Fruit fly (Drosophila melanogaster) Kc167 (cell line): ENCODE measurements around the gene CG7519.

ENCODE experiments used
- Myc ChIP-seq: fragments of >200 bp; optimal IDR thresholded peaks from 2 replicates; lab custom pipeline; 2017; ENCODE audit warnings: missing external identifiers
- h ChIP-seq: fragments of >200 bp; optimal IDR thresholded peaks from 3 replicates; lab custom pipeline; 2018; ENCODE audit warnings: missing external identifiers
- insv ChIP-seq: fragments of >200 bp; optimal IDR thresholded peaks from 3 replicates; lab custom pipeline; 2018; ENCODE audit warnings: missing external identifiers
- ttk ChIP-seq: sonication (Bioruptor generic); optimal IDR thresholded peaks from 2 replicates; lab custom pipeline; 2017; ENCODE audit warnings: missing external identifiers

- TF ChIP-seq insv (lab: Kevin White, UChicago) (no peak), Myc (no peak), ttk (lab: Kevin White, UChicago) (no peak), h (no peak)
Measured at dm6 chr3L:21515823-21516715, 23.2 kb downstream of the CG7519 start, which contains the start of the genes SAK and Cdk12.
